Fruit fly (Drosophila melanogaster) whole organism, embryonic: ENCODE results near the gene Tob.
A peak's percentile ranks its signal among the peaks of the same experiment; 100 is the strongest.

ENCODE experiments used
- ATbp ChIP-seq: fragments of 200-800 bp; sonication (Bioruptor generic); optimal IDR thresholded peaks from 2 replicates; lab custom pipeline; 2017; ENCODE audit warnings: missing biosample characterization, mild to moderate bottlenecking, missing genetic modification characterization, missing genetic modification reagents
- Asciz ChIP-seq: fragments of 200-800 bp; sonication (Bioruptor generic); optimal IDR thresholded peaks from 2 replicates; lab custom pipeline; 2017; ENCODE audit warnings: missing biosample characterization, mild to moderate bottlenecking, missing genetic modification characterization, missing genetic modification reagents
- B-H2 ChIP-seq: fragments of 200-800 bp; sonication (Bioruptor generic); optimal IDR thresholded peaks from 2 replicates; lab custom pipeline; 2018; ENCODE audit warnings: missing biosample characterization, mild to moderate bottlenecking, missing genetic modification characterization
- CG10321 ChIP-seq: fragments of 200-800 bp; sonication (Bioruptor generic); IDR thresholded peaks from 2 replicates; pipeline ENCODE4 v1.3.6; 2022; ENCODE audit warnings: missing biosample characterization, missing genetic modification characterization
- CG11093 ChIP-seq: fragments of 200-800 bp; sonication (Bioruptor generic); IDR thresholded peaks from 3 replicates; pipeline ENCODE4 v1.3.6; 2022; ENCODE audit warnings: missing biosample characterization, missing genetic modification characterization
- CG11504 ChIP-seq: fragments of 200-800 bp; sonication (Bioruptor generic); optimal IDR thresholded peaks from 3 replicates; lab custom pipeline; 2019; ENCODE audit warnings: missing biosample characterization, mild to moderate bottlenecking, missing genetic modification characterization, moderate library complexity
- CG12299 ChIP-seq: fragments of 200-800 bp; sonication (Bioruptor generic); optimal IDR thresholded peaks from 2 replicates; lab custom pipeline; 2018; ENCODE audit warnings: missing biosample characterization, mild to moderate bottlenecking, missing genetic modification characterization
- CG12942 ChIP-seq: fragments of 200-800 bp; sonication (Bioruptor generic); optimal IDR thresholded peaks from 3 replicates; lab custom pipeline; 2016; ENCODE audit warnings: missing biosample characterization, missing genetic modification characterization
- CG13296 ChIP-seq: fragments of 200-800 bp; sonication (Bioruptor generic); optimal IDR thresholded peaks from 3 replicates; lab custom pipeline; 2018; ENCODE audit warnings: missing biosample characterization, mild to moderate bottlenecking, missing genetic modification characterization
- CG16779 ChIP-seq: fragments of 200-800 bp; sonication (Bioruptor generic); IDR thresholded peaks from 2 replicates; pipeline ENCODE4 v1.3.6; 2022; ENCODE audit warnings: missing biosample characterization, missing genetic modification characterization
- CG18262 ChIP-seq: fragments of 200-800 bp; optimal IDR thresholded peaks from 3 replicates; lab custom pipeline; 2019; ENCODE audit warnings: missing biosample characterization, mild to moderate bottlenecking, missing genetic modification characterization, moderate library complexity
- CG1832 ChIP-seq: fragments of 200-800 bp; sonication (Bioruptor generic); optimal IDR thresholded peaks from 2 replicates; lab custom pipeline; 2017; ENCODE audit warnings: missing biosample characterization, mild to moderate bottlenecking, missing genetic modification characterization, inconsistent platforms
- CG2120 ChIP-seq: fragments of 200-800 bp; sonication (Bioruptor generic); optimal IDR thresholded peaks from 3 replicates; lab custom pipeline; 2016; ENCODE audit warnings: missing biosample characterization, missing genetic modification characterization
- CG32772 ChIP-seq: fragments of 200-800 bp; sonication (Bioruptor generic); IDR thresholded peaks from 2 replicates; pipeline ENCODE4 v1.3.6; 2022; ENCODE audit warnings: missing biosample characterization, missing genetic modification characterization
- CG4730 ChIP-seq: fragments of 200-800 bp; sonication (Bioruptor generic); IDR thresholded peaks from 2 replicates; pipeline ENCODE4 v1.3.6; 2022; ENCODE audit warnings: missing biosample characterization, missing genetic modification characterization
- CG7839 ChIP-seq: fragments of 200-800 bp; sonication (Bioruptor generic); optimal IDR thresholded peaks from 3 replicates; lab custom pipeline; 2018; ENCODE audit warnings: missing biosample characterization, mild to moderate bottlenecking, missing genetic modification characterization, moderate library complexity
- CG8478 ChIP-seq: fragments of >200 bp; optimal IDR thresholded peaks from 2 replicates; lab custom pipeline; 2018
- CG9437 ChIP-seq: fragments of 200-800 bp; sonication (Bioruptor generic); optimal IDR thresholded peaks from 2 replicates; lab custom pipeline; 2018; ENCODE audit warnings: missing biosample characterization, mild to moderate bottlenecking, missing genetic modification characterization
- CG9609 ChIP-seq: fragments of 200-800 bp; sonication (Bioruptor generic); optimal IDR thresholded peaks from 3 replicates; lab custom pipeline; 2016; ENCODE audit warnings: missing biosample characterization, missing genetic modification characterization
- CG9817 ChIP-seq: fragments of 200-800 bp; sonication (Bioruptor generic); optimal IDR thresholded peaks from 2 replicates; lab custom pipeline; 2018; ENCODE audit warnings: missing biosample characterization, mild to moderate bottlenecking, missing genetic modification characterization, moderate library complexity
- Dip3 ChIP-seq: fragments of 200-800 bp; sonication (Bioruptor generic); optimal IDR thresholded peaks from 3 replicates; lab custom pipeline; 2016; ENCODE audit warnings: missing biosample characterization, missing genetic modification characterization
- Dll ChIP-seq: fragments of 200-800 bp; sonication (Bioruptor generic); IDR thresholded peaks from 4 replicates; pipeline ENCODE4 v1.3.6; 2022; ENCODE audit warnings: missing biosample characterization, missing genetic modification characterization; ENCODE audit not compliant: partially characterized antibody
- Elba2 ChIP-seq: fragments of 200-800 bp; sonication (Bioruptor generic); optimal IDR thresholded peaks from 3 replicates; lab custom pipeline; 2016; ENCODE audit warnings: missing biosample characterization, missing genetic modification characterization
- Fer3 ChIP-seq: fragments of 200-800 bp; sonication (Bioruptor generic); optimal IDR thresholded peaks from 2 replicates; lab custom pipeline; 2018; ENCODE audit warnings: missing biosample characterization, mild to moderate bottlenecking, missing genetic modification characterization, moderate library complexity
- MTF-1 ChIP-seq: fragments of 200-800 bp; sonication (Bioruptor generic); optimal IDR thresholded peaks from 2 replicates; lab custom pipeline; 2018; ENCODE audit warnings: missing biosample characterization, mild to moderate bottlenecking, missing genetic modification characterization, borderline replicate concordance
- Nf-YC ChIP-seq: fragments of 200-800 bp; optimal IDR thresholded peaks from 3 replicates; lab custom pipeline; 2019; ENCODE audit warnings: missing biosample characterization, mild to moderate bottlenecking, missing genetic modification characterization, moderate library complexity
- NfI ChIP-seq: fragments of 200-800 bp; sonication (Bioruptor generic); optimal IDR thresholded peaks from 3 replicates; lab custom pipeline; 2018; ENCODE audit warnings: missing biosample characterization, mild to moderate bottlenecking, missing genetic modification characterization, moderate library complexity
- Spps ChIP-seq: fragments of 200-800 bp; sonication (Bioruptor generic); optimal IDR thresholded peaks from 2 replicates; lab custom pipeline; 2018; ENCODE audit warnings: missing biosample characterization, mild to moderate bottlenecking, missing genetic modification characterization
- Tbp ChIP-seq: fragments of >200 bp; optimal IDR thresholded peaks from 2 replicates; lab custom pipeline; 2018; ENCODE audit warnings: missing biosample characterization, missing genetic modification characterization
- Vsx1 ChIP-seq: fragments of 200-800 bp; sonication (Bioruptor generic); optimal IDR thresholded peaks from 2 replicates; lab custom pipeline; 2017; ENCODE audit warnings: missing biosample characterization, mild to moderate bottlenecking, missing genetic modification characterization, missing genetic modification reagents
- ase ChIP-seq: fragments of 200-800 bp; sonication (Bioruptor generic); IDR thresholded peaks from 3 replicates; pipeline ENCODE4 v1.3.6; 2022; ENCODE audit warnings: missing biosample characterization, missing genetic modification characterization
- bab2 ChIP-seq: fragments of 200-800 bp; sonication (Bioruptor generic); optimal IDR thresholded peaks from 2 replicates; lab custom pipeline; 2016; ENCODE audit warnings: missing biosample characterization, missing genetic modification characterization
- bsh ChIP-seq, 2 experiments: fragments of 200-800 bp; sonication (Bioruptor generic); optimal IDR thresholded peaks; 2 replicates each; lab custom pipeline; 2017 to 2018; ENCODE audit warnings: mild to moderate bottlenecking in 2 of 2, missing biosample characterization in 2 of 2, missing genetic modification characterization in 2 of 2, moderate library complexity in 1 of 2
- danr ChIP-seq: fragments of 200-800 bp; sonication (Bioruptor generic); IDR thresholded peaks from 2 replicates; pipeline ENCODE4 v1.3.6; 2022; ENCODE audit warnings: missing biosample characterization, missing genetic modification characterization
- emc ChIP-seq: fragments of 200-800 bp; sonication (Bioruptor generic); optimal IDR thresholded peaks from 2 replicates; lab custom pipeline; 2016; ENCODE audit warnings: missing biosample characterization, missing genetic modification characterization
- en ChIP-seq: fragments of 200-800 bp; sonication (Bioruptor generic); optimal IDR thresholded peaks from 2 replicates; lab custom pipeline; 2016; ENCODE audit warnings: missing biosample characterization, missing genetic modification characterization
- eve ChIP-seq, 2 experiments: fragments of >200 bp; optimal IDR thresholded peaks; 2 replicates each; lab custom pipeline; 2017; ENCODE audit warnings: missing biosample characterization in 2 of 2, missing genetic modification characterization in 2 of 2
- gcm ChIP-seq: fragments of 200-800 bp; sonication (Bioruptor generic); optimal IDR thresholded peaks from 2 replicates; lab custom pipeline; 2019; ENCODE audit warnings: missing biosample characterization, mild to moderate bottlenecking, missing genetic modification characterization, moderate library complexity
- grn ChIP-seq: fragments of 200-800 bp; sonication (Bioruptor generic); optimal IDR thresholded peaks from 3 replicates; lab custom pipeline; 2017; ENCODE audit warnings: missing biosample characterization, missing genetic modification characterization
- ham ChIP-seq: fragments of 200-800 bp; sonication (Bioruptor generic); IDR thresholded peaks from 2 replicates; pipeline ENCODE4 v1.3.6; 2022; ENCODE audit warnings: missing biosample characterization, missing genetic modification characterization
- jigr1 ChIP-seq: fragments of 200-800 bp; sonication (Bioruptor generic); IDR thresholded peaks from 3 replicates; pipeline ENCODE4 v1.3.6; 2022; ENCODE audit warnings: missing biosample characterization, missing genetic modification characterization
- nom ChIP-seq: fragments of 200-800 bp; sonication (Bioruptor generic); optimal IDR thresholded peaks from 2 replicates; lab custom pipeline; 2017; ENCODE audit warnings: missing biosample characterization, missing genetic modification characterization, mild to moderate bottlenecking, moderate library complexity, missing genetic modification reagents
- pfk ChIP-seq: fragments of 200-800 bp; sonication (Bioruptor generic); optimal IDR thresholded peaks from 2 replicates; lab custom pipeline; 2018; ENCODE audit warnings: missing biosample characterization, mild to moderate bottlenecking, missing genetic modification characterization, moderate library complexity
- pho ChIP-seq: fragments of 200-800 bp; sonication (Bioruptor generic); optimal IDR thresholded peaks from 2 replicates; lab custom pipeline; 2016; ENCODE audit warnings: missing biosample characterization, missing genetic modification characterization
- pita ChIP-seq: fragments of 200-800 bp; sonication (Bioruptor generic); optimal IDR thresholded peaks from 2 replicates; lab custom pipeline; 2017; ENCODE audit warnings: missing biosample characterization, mild to moderate bottlenecking, missing genetic modification characterization
- schlank ChIP-seq: fragments of 200-800 bp; sonication (Bioruptor generic); optimal IDR thresholded peaks from 2 replicates; lab custom pipeline; 2018; ENCODE audit warnings: missing biosample characterization, mild to moderate bottlenecking, missing genetic modification characterization
- scrt ChIP-seq: fragments of 200-800 bp; sonication (Bioruptor generic); optimal IDR thresholded peaks from 2 replicates; lab custom pipeline; 2018; ENCODE audit warnings: missing biosample characterization, mild to moderate bottlenecking, missing genetic modification characterization, moderate library complexity
- sr ChIP-seq: fragments of 200-800 bp; sonication (Bioruptor generic); IDR thresholded peaks from 3 replicates; pipeline ENCODE4 v1.3.6; 2022; ENCODE audit warnings: missing biosample characterization, missing genetic modification characterization
- stwl ChIP-seq: fragments of 200-800 bp; sonication (Bioruptor generic); optimal IDR thresholded peaks from 3 replicates; lab custom pipeline; 2018; ENCODE audit warnings: missing biosample characterization, mild to moderate bottlenecking, missing genetic modification characterization, moderate library complexity
- trh ChIP-seq: fragments of 200-800 bp; sonication (Bioruptor generic); optimal IDR thresholded peaks from 2 replicates; lab custom pipeline; 2016; ENCODE audit warnings: missing biosample characterization, missing genetic modification characterization
- wek ChIP-seq: fragments of 200-800 bp; sonication (Bioruptor generic); optimal IDR thresholded peaks from 3 replicates; lab custom pipeline; 2018; ENCODE audit warnings: missing biosample characterization, mild to moderate bottlenecking, missing genetic modification characterization, moderate library complexity

Tob gene

DNA sequence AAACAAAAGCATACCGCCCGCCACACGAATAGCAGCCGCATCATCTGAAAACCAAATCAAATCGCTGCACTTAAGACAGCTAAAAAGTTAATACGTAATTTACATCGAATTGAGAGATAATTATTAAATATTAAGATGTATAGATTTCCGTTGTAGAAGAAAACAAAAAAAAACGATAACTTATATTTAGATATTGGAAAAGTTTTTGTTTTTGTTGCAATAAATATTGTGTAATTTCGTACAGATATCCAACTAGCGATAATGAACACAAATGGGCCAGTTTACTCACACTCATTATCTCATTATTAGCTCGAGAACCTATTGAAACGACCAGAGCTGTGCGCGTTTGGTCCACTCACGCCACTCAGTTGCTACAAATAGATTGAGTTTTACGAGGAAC is 49.3 kb upstream of the Tob start (continued):
- TF ChIP-seq CG11093 (no peak), bsh (GFP tag; optimal IDR thresholded peaks at IDR 0.05; lab: Kevin White, UChicago) (peak; percentile 63 to 76), danr (GFP tag; lab: Robert Waterston, UW) (no peak), CG13296 (GFP tag; lab: Kevin White, UChicago) (peak; percentile 58), CG9609 (no peak), en (GFP tag; lab: Kevin White, UChicago) (no peak), wek (no peak), nom (GFP tag; lab: Kevin White, UChicago) (peak; percentile 20), schlank (tag; lab: Kevin White, UChicago) (no peak), ham (GFP tag; lab: Robert Waterston, UW) (no peak), pita (no peak), B-H2 (no peak), CG9817 (tag; lab: Kevin White, UChicago) (peak; percentile 39), CG12299 (peak; percentile 30), NfI (peak; percentile 50), Dip3 (no peak), Elba2 (no peak), ase (GFP tag; lab: Robert Waterston, UW) (no peak), Nf-YC (tag; lab: Kevin White, UChicago) (peak; percentile 63), sr (GFP tag; lab: Robert Waterston, UW) (no peak), pfk (GFP tag; lab: Kevin White, UChicago) (no peak), stwl (tag; lab: Kevin White, UChicago) (no peak), bab2 (GFP tag; lab: Kevin White, UChicago) (peak; percentile 14), CG10321 (no peak), Spps (tag; lab: Kevin White, UChicago) (peak; percentile 53), grn (GFP tag; lab: Kevin White, UChicago) (no peak), emc (GFP tag; lab: Kevin White, UChicago) (no peak), Fer3 (tag; lab: Kevin White, UChicago) (peak; percentile 34), CG16779 (GFP tag; lab: Robert Waterston, UW) (no peak), CG1832 (GFP tag; lab: Kevin White, UChicago) (no peak), CG12942 (GFP tag; lab: Kevin White, UChicago) (peak; percentile 33), scrt (GFP tag; lab: Kevin White, UChicago) (peak; percentile 31), CG2120 (GFP tag; lab: Kevin White, UChicago) (peak; percentile 50), CG7839 (tag; lab: Kevin White, UChicago) (peak; percentile 82), CG9437 (GFP tag; lab: Kevin White, UChicago) (peak; percentile 80), CG8478 (no peak), jigr1 (GFP tag; lab: Robert Waterston, UW) (no peak), ATbp (GFP tag; lab: Kevin White, UChicago) (peak; percentile 58), CG18262 (tag; lab: Kevin White, UChicago) (peak; percentile 88), pho (GFP tag; lab: Kevin White, UChicago) (no peak), CG11504 (tag; lab: Kevin White, UChicago) (peak; percentile 84), Dll (GFP tag; lab: Robert Waterston, UW) (0 out of 4 replicates have a peak, but pooled peaks have one; percentile 9), CG4730 (GFP tag; lab: Robert Waterston, UW) (0 out of 2 replicates have a peak, but pooled peaks have one; percentile 20), trh (GFP tag; lab: Kevin White, UChicago) (no peak), Asciz (peak; percentile 65), CG32772 (0 out of 2 replicates have a peak, but pooled peaks have one; percentile 30), eve (GFP tag; optimal IDR thresholded peaks at IDR 0.05; lab: Kevin White, UChicago) (peak in 1 of 2 experiments; percentile 90), Vsx1 (GFP tag; lab: Kevin White, UChicago) (peak; percentile 65), gcm (GFP tag; lab: Kevin White, UChicago) (peak; percentile 67), Tbp (GFP tag; lab: Kevin White, UChicago) (no peak), MTF-1 (GFP tag; lab: Kevin White, UChicago) (peak; percentile 21)
